Fruit fly (Drosophila melanogaster) whole organism, pupa: Measurements from ENCODE around the gene CG31524.

Source experiments
- CG10348 ChIP-seq: fragments of 200-800 bp; sonication (Bioruptor generic); IDR thresholded peaks from 2 replicates; pipeline ENCODE4 v1.3.6; 2022; ENCODE audit warnings: missing biosample characterization, missing genetic modification characterization
- CG12605 ChIP-seq: fragments of 200-800 bp; sonication (Bioruptor generic); IDR thresholded peaks from 2 replicates; pipeline ENCODE4 v1.3.6; 2022; ENCODE audit warnings: missing biosample characterization, missing genetic modification characterization
- CG13204 ChIP-seq: fragments of 200-800 bp; sonication (Bioruptor generic); optimal IDR thresholded peaks from 2 replicates; lab custom pipeline; 2018; ENCODE audit warnings: missing biosample characterization, mild to moderate bottlenecking, missing genetic modification characterization, moderate library complexity
- CG14655 ChIP-seq: fragments of 200-800 bp; sonication (Bioruptor generic); optimal IDR thresholded peaks from 3 replicates; lab custom pipeline; 2017; ENCODE audit warnings: mild to moderate bottlenecking, missing biosample characterization, missing genetic modification reagents, missing genetic modification characterization
- CG15710 ChIP-seq: fragments of 200-800 bp; sonication (Bioruptor generic); optimal IDR thresholded peaks from 2 replicates; lab custom pipeline; 2018; ENCODE audit warnings: missing biosample characterization, mild to moderate bottlenecking, missing genetic modification characterization, moderate library complexity
- CG17806 ChIP-seq: fragments of 200-800 bp; sonication (Bioruptor generic); optimal IDR thresholded peaks from 2 replicates; lab custom pipeline; 2018; ENCODE audit warnings: missing biosample characterization, mild to moderate bottlenecking, missing genetic modification characterization, moderate library complexity
- CG32121 ChIP-seq: fragments of 200-800 bp; sonication (Bioruptor generic); IDR thresholded peaks from 2 replicates; pipeline ENCODE4 v1.3.6; 2022; ENCODE audit warnings: missing biosample characterization, missing genetic modification characterization
- CG34367 ChIP-seq: fragments of 200-800 bp; sonication (Bioruptor generic); optimal IDR thresholded peaks from 2 replicates; lab custom pipeline; 2018; ENCODE audit warnings: missing biosample characterization, mild to moderate bottlenecking, missing genetic modification characterization
- CG4496 ChIP-seq: fragments of 200-800 bp; sonication (Bioruptor generic); IDR thresholded peaks from 3 replicates; pipeline ENCODE4 v1.3.6; 2022; ENCODE audit warnings: missing biosample characterization, missing genetic modification characterization
- CG8159 ChIP-seq: fragments of 200-800 bp; sonication (Bioruptor generic); optimal IDR thresholded peaks from 3 replicates; lab custom pipeline; 2018; ENCODE audit warnings: missing biosample characterization, mild to moderate bottlenecking, missing genetic modification characterization, moderate library complexity
- CG8301 ChIP-seq: fragments of 200-800 bp; sonication (Bioruptor generic); optimal IDR thresholded peaks from 2 replicates; lab custom pipeline; 2018; ENCODE audit warnings: missing biosample characterization, mild to moderate bottlenecking, missing genetic modification characterization
- CG9948 ChIP-seq: fragments of 200-800 bp; sonication (Bioruptor generic); optimal IDR thresholded peaks from 2 replicates; lab custom pipeline; 2018; ENCODE audit warnings: missing biosample characterization, mild to moderate bottlenecking, missing genetic modification characterization, moderate library complexity
- D1 ChIP-seq: fragments of 200-800 bp; sonication (Bioruptor generic); optimal IDR thresholded peaks from 2 replicates; lab custom pipeline; 2018; ENCODE audit warnings: missing biosample characterization, mild to moderate bottlenecking, missing genetic modification characterization, moderate library complexity
- EcR ChIP-seq: fragments of 200-800 bp; sonication (Bioruptor generic); optimal IDR thresholded peaks from 3 replicates; lab custom pipeline; 2019; ENCODE audit warnings: missing biosample characterization, missing genetic modification characterization, mild to moderate bottlenecking, moderate library complexity, missing genetic modification reagents
- Ets98B ChIP-seq: fragments of 200-800 bp; sonication (Bioruptor generic); IDR thresholded peaks from 2 replicates; pipeline ENCODE4 v1.3.6; 2022; ENCODE audit warnings: missing biosample characterization, missing genetic modification characterization
- Pif1A ChIP-seq: fragments of 200-800 bp; sonication (Bioruptor generic); optimal IDR thresholded peaks from 3 replicates; lab custom pipeline; 2016; ENCODE audit warnings: missing biosample characterization, missing genetic modification characterization
- Pif1B ChIP-seq: fragments of 200-800 bp; sonication (Bioruptor generic); optimal IDR thresholded peaks from 3 replicates; lab custom pipeline; 2016; ENCODE audit warnings: missing biosample characterization, missing genetic modification characterization
- Snoo ChIP-seq: fragments of 200-800 bp; sonication (Bioruptor generic); optimal IDR thresholded peaks from 3 replicates; lab custom pipeline; 2017; ENCODE audit warnings: missing biosample characterization, mild to moderate bottlenecking, missing genetic modification characterization, inconsistent platforms
- fd96Ca ChIP-seq: fragments of 200-800 bp; sonication (Bioruptor generic); IDR thresholded peaks from 3 replicates; pipeline ENCODE4 v1.3.6; 2022; ENCODE audit warnings: missing biosample characterization, missing genetic modification characterization
- gl ChIP-seq: fragments of 200-800 bp; sonication (Bioruptor generic); optimal IDR thresholded peaks from 2 replicates; lab custom pipeline; 2018; ENCODE audit warnings: missing biosample characterization, mild to moderate bottlenecking, missing genetic modification characterization
- rn ChIP-seq: fragments of 200-800 bp; sonication (Bioruptor generic); IDR thresholded peaks from 2 replicates; pipeline ENCODE4 v1.3.6; 2022; ENCODE audit warnings: missing biosample characterization, missing genetic modification characterization

The CG31524 gene

DNA sequence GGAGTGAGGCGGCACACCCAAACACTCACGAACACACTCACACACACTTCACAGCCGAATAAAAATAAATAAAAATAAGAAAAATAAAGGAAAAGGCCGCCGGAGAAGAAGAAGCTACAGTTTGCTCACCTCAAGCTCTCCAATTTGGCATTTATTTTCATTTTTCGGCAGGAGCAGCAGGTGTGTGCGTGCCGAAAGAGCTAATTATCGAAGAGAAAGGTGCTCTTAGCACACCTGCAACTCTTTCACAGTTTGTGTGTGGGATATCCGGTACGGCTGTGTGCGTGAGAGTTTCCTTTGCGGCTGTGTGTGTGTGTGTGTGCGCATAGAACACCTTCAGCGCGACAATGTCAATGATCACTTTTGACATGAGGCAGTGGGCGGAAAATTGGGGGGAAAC is 30.8 kb upstream of the CG31524 start:
- TF ChIP-seq Pif1B (no peak), EcR (GFP tag; lab: Kevin White, UChicago) (no peak), CG17806 (tag; lab: Kevin White, UChicago) (no peak), CG14655 (GFP tag; lab: Kevin White, UChicago) (no peak), Pif1A (no peak), gl (tag; lab: Kevin White, UChicago) (no peak), Snoo (no peak), CG13204 (no peak), D1 (tag; lab: Kevin White, UChicago) (no peak), CG10348 (GFP tag; lab: Robert Waterston, UW) (no peak), Ets98B (GFP tag; lab: Robert Waterston, UW) (no peak), CG8301 (tag; lab: Kevin White, UChicago) (no peak), CG4496 (GFP tag; lab: Robert Waterston, UW) (no peak), CG34367 (tag; lab: Kevin White, UChicago) (no peak), CG12605 (GFP tag; lab: Robert Waterston, UW) (no peak), CG8159 (tag; lab: Kevin White, UChicago) (no peak), fd96Ca (GFP tag; lab: Robert Waterston, UW) (no peak), CG15710 (no peak), rn (GFP tag; lab: Robert Waterston, UW) (no peak)

DNA sequence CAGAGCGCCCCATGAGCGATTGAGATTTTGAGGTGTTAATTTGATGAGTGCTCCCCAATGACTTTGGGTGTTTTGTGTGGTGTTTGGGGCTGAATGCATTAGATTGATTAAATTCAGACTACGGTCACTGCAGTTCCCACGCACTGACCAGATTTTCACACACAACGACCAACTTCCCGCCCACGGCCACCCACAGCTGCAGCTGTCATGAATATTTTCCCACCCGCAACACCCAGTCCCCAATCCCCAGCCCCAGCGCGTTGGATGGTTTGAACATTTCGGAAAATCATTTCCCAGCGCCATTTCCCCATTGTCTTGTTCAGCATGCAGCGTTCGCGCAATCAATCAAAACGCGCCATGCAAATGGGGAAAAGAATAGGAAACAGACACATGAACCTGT is 27.3 kb upstream of the CG31524 start:
- TF ChIP-seq CG15710 (no peak), CG17806 (tag; lab: Kevin White, UChicago) (no peak), CG32121 (GFP tag; lab: Robert Waterston, UW) (no peak), gl (tag; lab: Kevin White, UChicago) (no peak), CG9948 (tag; lab: Kevin White, UChicago) (no peak), D1 (tag; lab: Kevin White, UChicago) (no peak), Pif1A (no peak), Snoo (no peak), Ets98B (GFP tag; lab: Robert Waterston, UW) (no peak), CG8301 (tag; lab: Kevin White, UChicago) (no peak), rn (GFP tag; lab: Robert Waterston, UW) (no peak), CG13204 (no peak), CG12605 (GFP tag; lab: Robert Waterston, UW) (no peak), CG14655 (GFP tag; lab: Kevin White, UChicago) (no peak), CG4496 (GFP tag; lab: Robert Waterston, UW) (no peak)

DNA sequence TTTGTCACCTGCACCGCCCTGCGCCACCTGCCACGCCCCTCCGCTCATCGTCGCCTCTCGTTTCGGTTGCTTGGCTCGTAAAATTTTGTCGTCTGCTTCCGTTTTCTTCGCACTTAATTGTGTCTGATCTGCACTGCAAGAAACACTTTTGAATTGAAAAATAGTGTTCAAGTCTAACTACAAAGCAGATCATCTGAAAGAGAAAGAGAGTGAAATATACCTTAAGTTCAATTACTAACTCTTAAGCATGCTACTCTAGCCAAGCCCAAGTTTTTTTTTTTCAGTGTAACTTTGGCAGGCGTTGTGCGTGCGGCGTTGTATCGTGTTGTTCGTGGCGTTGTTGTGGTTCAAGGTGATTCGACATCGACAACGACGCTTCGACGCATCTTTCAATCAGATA is 26.0 kb upstream of the CG31524 start:
- TF ChIP-seq CG17806 (tag; lab: Kevin White, UChicago) (peak; percentile 55), CG15710 (peak; percentile 50), Pif1B (peak; percentile 25), Snoo (peak; percentile 15), CG9948 (tag; lab: Kevin White, UChicago) (peak; percentile 40), CG10348 (GFP tag; lab: Robert Waterston, UW) (peak; percentile 69; the same call in 1 of the 2 replicates), CG8301 (tag; lab: Kevin White, UChicago) (peak; percentile 62), CG4496 (GFP tag; lab: Robert Waterston, UW) (peak; percentile 89), CG32121 (GFP tag; lab: Robert Waterston, UW) (peak; percentile 81), CG8159 (tag; lab: Kevin White, UChicago) (peak; percentile 59), rn (GFP tag; lab: Robert Waterston, UW) (peak; percentile 61), gl (tag; lab: Kevin White, UChicago) (no peak), CG13204 (no peak), Pif1A (peak; percentile 49), EcR (GFP tag; lab: Kevin White, UChicago) (no peak), fd96Ca (GFP tag; lab: Robert Waterston, UW) (peak; percentile 84), CG14655 (GFP tag; lab: Kevin White, UChicago) (peak; percentile 67), D1 (tag; lab: Kevin White, UChicago) (no peak), CG12605 (GFP tag; lab: Robert Waterston, UW) (peak; percentile 54), Ets98B (GFP tag; lab: Robert Waterston, UW) (peak; percentile 83), CG34367 (tag; lab: Kevin White, UChicago) (peak; percentile 49)

DNA sequence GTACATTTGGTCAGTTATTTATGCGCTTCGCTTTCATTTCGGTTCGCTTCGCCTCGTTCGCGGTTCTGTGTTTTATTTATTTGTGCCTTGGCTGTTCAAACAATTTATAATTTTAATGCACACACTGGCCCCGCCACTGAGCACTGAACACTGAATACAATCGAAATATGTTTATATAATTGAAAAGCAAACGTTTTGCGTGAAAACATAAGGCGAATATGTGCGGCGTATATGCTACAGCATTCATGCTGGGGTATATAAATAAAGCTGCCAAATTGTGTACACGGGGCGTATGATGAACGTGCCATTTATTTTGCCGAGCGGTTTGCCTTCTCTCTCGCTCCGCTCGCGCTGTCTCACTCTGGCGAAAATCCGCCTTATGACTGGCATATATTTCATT is 22.8 kb upstream of the CG31524 start:
- TF ChIP-seq CG14655 (GFP tag; lab: Kevin White, UChicago) (no peak), Snoo (no peak), rn (GFP tag; lab: Robert Waterston, UW) (no peak), CG12605 (GFP tag; lab: Robert Waterston, UW) (no peak), CG34367 (tag; lab: Kevin White, UChicago) (no peak), fd96Ca (GFP tag; lab: Robert Waterston, UW) (no peak), CG13204 (no peak), gl (tag; lab: Kevin White, UChicago) (no peak), EcR (GFP tag; lab: Kevin White, UChicago) (no peak), Pif1B (no peak), CG9948 (tag; lab: Kevin White, UChicago) (no peak), CG10348 (GFP tag; lab: Robert Waterston, UW) (no peak), CG32121 (GFP tag; lab: Robert Waterston, UW) (no peak), Ets98B (GFP tag; lab: Robert Waterston, UW) (no peak), CG4496 (GFP tag; lab: Robert Waterston, UW) (no peak), CG8159 (tag; lab: Kevin White, UChicago) (no peak), CG15710 (no peak), Pif1A (no peak), D1 (tag; lab: Kevin White, UChicago) (no peak)

DNA sequence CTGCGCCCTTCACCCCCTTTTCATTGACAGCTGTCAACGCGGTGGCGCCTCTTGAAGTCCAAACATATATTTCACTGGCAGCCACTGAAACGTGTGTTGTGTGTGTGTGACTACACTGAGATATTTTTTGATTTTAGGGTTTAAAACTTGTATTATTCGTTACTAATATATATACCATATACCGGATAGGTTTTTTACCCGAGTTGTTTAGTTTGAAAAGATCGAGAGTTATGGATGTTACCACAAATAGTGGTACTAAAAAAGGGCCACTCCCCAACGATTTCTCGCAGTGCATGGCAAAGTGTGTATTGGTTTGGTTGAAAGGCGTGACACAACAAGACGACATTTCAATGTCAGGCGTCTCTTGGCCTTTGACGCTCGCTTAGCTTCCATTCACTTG is 22.3 kb upstream of the CG31524 start:
- TF ChIP-seq CG13204 (no peak), gl (tag; lab: Kevin White, UChicago) (no peak), Ets98B (GFP tag; lab: Robert Waterston, UW) (no peak), rn (GFP tag; lab: Robert Waterston, UW) (no peak)
